Fruit fly (Drosophila melanogaster): ENCODE measurements around the gene CG10859.

- TF ChIP-seq lola (GFP tag; optimal IDR thresholded peaks at IDR 0.05): no peak
- TF ChIP-seq CG18764 (GFP tag; optimal IDR thresholded peaks at IDR 0.05): no peak
- no peak for TF ChIP-seq CG31224 (GFP tag; IDR thresholded peaks at IDR 0.05)
- no peak for TF ChIP-seq CG5245 (GFP tag; optimal IDR thresholded peaks at IDR 0.05)
- TF ChIP-seq Atf-2 (GFP tag; optimal IDR thresholded peaks at IDR 0.05): no peak
- no peak for TF ChIP-seq fru (optimal IDR thresholded peaks at IDR 0.05)
- TF ChIP-seq CG15269 (tag; optimal IDR thresholded peaks at IDR 0.05): no peak
- TF ChIP-seq CG11504 (tag; optimal IDR thresholded peaks at IDR 0.05): no peak
- no peak for TF ChIP-seq Dbx (GFP tag; IDR thresholded peaks at IDR 0.05)
Measured at dm6 chr2L:13376086-13376485, 22.4 kb downstream of the CG10859 start.

All from whole organism, embryonic.